Fruit fly (Drosophila melanogaster): ENCODE results near the gene Stip1.

Gene Stip1

dm6 chr2L:267441-268089 lies 27.4 kb upstream of the Stip1 start, which contains the start of gene CG17075 (continued):
- TF ChIP-seq Gug (GFP tag; IDR thresholded peaks at IDR 0.05): peak; percentile 91
- peak; percentile 35 for TF ChIP-seq dmrt11E (tag; optimal IDR thresholded peaks at IDR 0.05)
- TF ChIP-seq CG2120 (GFP tag; optimal IDR thresholded peaks at IDR 0.05): peak; percentile 96
- peak; percentile 71 for TF ChIP-seq bab2 (GFP tag; optimal IDR thresholded peaks at IDR 0.05)
- TF ChIP-seq Chrac-16 (GFP tag; optimal IDR thresholded peaks at IDR 0.05): peak; percentile 89
- TF ChIP-seq sc (optimal IDR thresholded peaks at IDR 0.05): no peak
- peak; percentile 76 for TF ChIP-seq sc (GFP tag; optimal IDR thresholded peaks at IDR 0.05)
- TF ChIP-seq CG13624 (GFP tag; optimal IDR thresholded peaks at IDR 0.05): peak; percentile 69
- TF ChIP-seq ash1 (GFP tag; optimal IDR thresholded peaks at IDR 0.05): no peak
- peak; percentile 93 for TF ChIP-seq nmo (GFP tag; optimal IDR thresholded peaks at IDR 0.05)
- peak in 1 of 3 experiments; percentile 69 for TF ChIP-seq lola (GFP tag; optimal IDR thresholded peaks at IDR 0.05)
- peak; percentile 71 for TF ChIP-seq nerfin-1 (tag; optimal IDR thresholded peaks at IDR 0.05)
- TF ChIP-seq bbx (GFP tag; IDR thresholded peaks at IDR 0.05; ENCODE audit: partially characterized antibody): no peak
- peak; percentile 86 for TF ChIP-seq cas (GFP tag; IDR thresholded peaks at IDR 0.05)
- peak; percentile 53; the same call in 1 of the 2 replicates for TF ChIP-seq sim (GFP tag; IDR thresholded peaks at IDR 0.05)
- peak; percentile 97 for TF ChIP-seq Oaz (GFP tag; IDR thresholded peaks at IDR 0.05)
- no peak for TF ChIP-seq disco-r (GFP tag; optimal IDR thresholded peaks at IDR 0.05)
- TF ChIP-seq esg (GFP tag; conservative IDR thresholded peaks at IDR 0.05): peak; percentile 93
- TF ChIP-seq CG9215 (GFP tag; IDR thresholded peaks at IDR 0.05): peak; percentile 91
- peak; percentile 73 for TF ChIP-seq kah (GFP tag; optimal IDR thresholded peaks at IDR 0.05)
- TF ChIP-seq CG10147 (GFP tag; optimal IDR thresholded peaks at IDR 0.05): peak; percentile 96
- TF ChIP-seq Nf-YC (tag; optimal IDR thresholded peaks at IDR 0.05): peak; percentile 76
- TF ChIP-seq CrebB (tag; optimal IDR thresholded peaks at IDR 0.05): peak; percentile 90
- TF ChIP-seq da (GFP tag; optimal IDR thresholded peaks at IDR 0.05): peak; percentile 40
- peak; percentile 92 for TF ChIP-seq scrt (GFP tag; optimal IDR thresholded peaks at IDR 0.05)
- TF ChIP-seq CHES-1-like (GFP tag; optimal IDR thresholded peaks at IDR 0.05): peak; percentile 68
- TF ChIP-seq kay (GFP tag; optimal IDR thresholded peaks at IDR 0.05): peak; percentile 86
- TF ChIP-seq CG10654 (GFP tag; optimal IDR thresholded peaks at IDR 0.05): peak; percentile 89
- TF ChIP-seq gcm (GFP tag; optimal IDR thresholded peaks at IDR 0.05): peak; percentile 94
- TF ChIP-seq zf30C (GFP tag; optimal IDR thresholded peaks at IDR 0.05): peak; percentile 77
- peak; percentile 89 for TF ChIP-seq tap (tag; optimal IDR thresholded peaks at IDR 0.05)
- TF ChIP-seq cg (GFP tag; optimal IDR thresholded peaks at IDR 0.05): no peak
- peak; percentile 94 for TF ChIP-seq Med (GFP tag)
- TF ChIP-seq al (GFP tag; IDR thresholded peaks at IDR 0.05): peak; percentile 91
- TF ChIP-seq ab (GFP tag; optimal IDR thresholded peaks at IDR 0.05): peak; percentile 17
- TF ChIP-seq CG5245 (GFP tag; optimal IDR thresholded peaks at IDR 0.05): peak; percentile 92
- no peak for TF ChIP-seq hkb (optimal IDR thresholded peaks at IDR 0.05)
- TF ChIP-seq hkb (GFP tag; IDR thresholded peaks at IDR 0.05): peak; percentile 96
- no peak for TF ChIP-seq Doc3 (GFP tag; IDR thresholded peaks at IDR 0.05; ENCODE audit: partially characterized antibody)
- TF ChIP-seq Hey (tag; optimal IDR thresholded peaks at IDR 0.05): peak; percentile 62
- TF ChIP-seq CG8290 (GFP tag; optimal IDR thresholded peaks at IDR 0.05): peak; percentile 93
- TF ChIP-seq CG8290 (tag; optimal IDR thresholded peaks at IDR 0.05): peak in 1 of 2 experiments; percentile 68
- peak; percentile 93 for TF ChIP-seq CG32532 (GFP tag; IDR thresholded peaks at IDR 0.05)
- TF ChIP-seq Opbp (GFP tag; IDR thresholded peaks at IDR 0.05; ENCODE audit: partially characterized antibody): no peak
- TF ChIP-seq lilli (GFP tag; optimal IDR thresholded peaks at IDR 0.05): peak; percentile 95
- TF ChIP-seq trh (GFP tag; optimal IDR thresholded peaks at IDR 0.05): peak; percentile 88
- TF ChIP-seq nom (GFP tag; optimal IDR thresholded peaks at IDR 0.05): peak; percentile 40
- peak; percentile 13 for TF ChIP-seq Dp (GFP tag; optimal IDR thresholded peaks at IDR 0.05)
- no peak for TF ChIP-seq br (optimal IDR thresholded peaks at IDR 0.05)
- peak; percentile 95 for TF ChIP-seq CG13424 (tag; optimal IDR thresholded peaks at IDR 0.05)
